Fruit fly (Drosophila melanogaster): Measurements from ENCODE around the gene mRpL44.

The mRpL44 gene

DNA sequence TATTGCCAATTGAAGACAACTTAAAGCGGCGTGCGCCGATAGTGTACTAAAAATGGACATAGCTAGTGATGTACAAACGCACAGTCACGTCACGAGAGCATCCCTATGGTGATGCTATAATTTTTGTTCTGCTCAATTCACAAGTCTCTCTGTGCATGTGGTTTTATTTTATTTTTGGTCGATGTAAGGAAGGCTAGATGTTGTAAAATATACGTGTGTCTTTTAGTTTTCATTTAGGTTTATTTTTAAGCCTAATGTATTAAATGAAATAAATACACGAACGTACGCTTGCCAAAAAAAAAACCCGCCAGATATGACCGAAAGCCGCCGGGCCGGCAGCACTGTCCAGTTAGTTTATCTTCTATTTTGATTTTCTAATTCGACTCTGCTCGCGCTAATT, 4.1 kb upstream of the mRpL44 start, which contains the start of the genes CG45100, HDAC3 and Hcs (continued):
- TF ChIP-seq CG4424 (GFP tag; optimal IDR thresholded peaks at IDR 0.05) (peak; percentile 26), pho (GFP tag; optimal IDR thresholded peaks at IDR 0.05) (peak; percentile 62), hbn (GFP tag; IDR thresholded peaks at IDR 0.05; ENCODE audit: partially characterized antibody) (peak; percentile 88)

DNA sequence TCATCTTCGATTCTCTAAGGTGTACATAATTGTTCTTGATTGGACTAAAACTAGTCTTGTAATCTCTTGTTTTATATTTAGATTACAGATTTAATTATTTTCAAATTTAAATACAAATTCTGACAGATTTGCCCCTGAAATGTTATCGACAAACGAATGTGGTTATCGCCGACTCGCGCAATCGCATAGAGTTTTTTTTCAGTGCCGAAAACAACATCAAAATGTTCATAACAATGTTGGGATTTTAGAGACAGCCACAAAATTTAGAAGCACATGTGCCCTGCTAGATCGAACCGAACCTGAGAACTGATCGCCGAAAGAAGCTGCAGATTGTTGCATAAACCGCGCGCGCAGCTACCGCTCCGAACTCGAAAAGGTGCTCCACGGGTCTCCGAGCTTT, 2.8 kb downstream of the mRpL44 start, which contains the start of gene POLDIP2:
Gene POLDIP2 (plus strand): TSS at position 160 of the 400 bp plus-strand sequence.
- TF ChIP-seq yki (optimal IDR thresholded peaks at IDR 0.05) (no peak), ci (GFP tag; IDR thresholded peaks at IDR 0.05) (0 out of 3 replicates have a peak, but pooled peaks have one; percentile 36), CG4404 (GFP tag; IDR thresholded peaks at IDR 0.05) (no peak), MESR4 (GFP tag; optimal IDR thresholded peaks at IDR 0.05) (peak; percentile 80), Dp (GFP tag; optimal IDR thresholded peaks at IDR 0.05) (peak; percentile 33), Dref (GFP tag; IDR thresholded peaks at IDR 0.05) (peak; percentile 64), CG7987 (GFP tag; optimal IDR thresholded peaks at IDR 0.05) (peak; percentile 5), CG9817 (tag; optimal IDR thresholded peaks at IDR 0.05) (peak; percentile 9), MBD-R2 (GFP tag; IDR thresholded peaks at IDR 0.05) (peak; percentile 56), p53 (GFP tag; optimal IDR thresholded peaks at IDR 0.05) (no peak), Rfx (GFP tag; IDR thresholded peaks at IDR 0.05) (0 out of 2 replicates have a peak, but pooled peaks have one; percentile 26), ato (GFP tag; IDR thresholded peaks at IDR 0.05; ENCODE audit: partially characterized antibody) (peak; percentile 21; the same call in 1 of the 2 replicates), Xbp1 (GFP tag; optimal IDR thresholded peaks at IDR 0.05) (peak; percentile 38), CG6689 (GFP tag; IDR thresholded peaks at IDR 0.05) (no peak), ftz-f1 (GFP tag; optimal IDR thresholded peaks at IDR 0.05) (peak; percentile 9), CG15514 (GFP tag; optimal IDR thresholded peaks at IDR 0.05) (peak; percentile 42), Kr (GFP tag; optimal IDR thresholded peaks at IDR 0.05) (no peak), Dll (GFP tag; IDR thresholded peaks at IDR 0.05; ENCODE audit: partially characterized antibody) (0 out of 4 replicates have a peak, but pooled peaks have one; percentile 13), Med (GFP tag) (peak; percentile 81), CG10209 (GFP tag; optimal IDR thresholded peaks at IDR 0.05) (peak; percentile 91), pzg (GFP tag; optimal IDR thresholded peaks at IDR 0.05) (peak; percentile 34), E2f2 (GFP tag; IDR thresholded peaks at IDR 0.05) (peak; percentile 61), Pdp1 (GFP tag; optimal IDR thresholded peaks at IDR 0.05) (peak in 1 of 2 experiments; percentile 83), CG2120 (GFP tag; optimal IDR thresholded peaks at IDR 0.05) (peak; percentile 24), CG13894 (tag; optimal IDR thresholded peaks at IDR 0.05) (peak; percentile 10), ewg (GFP tag; optimal IDR thresholded peaks at IDR 0.05) (peak; percentile 33), CG17359 (tag; optimal IDR thresholded peaks at IDR 0.05) (peak; percentile 5), mam (GFP tag; optimal IDR thresholded peaks at IDR 0.05) (no peak), NfI (GFP tag; optimal IDR thresholded peaks at IDR 0.05) (peak; percentile 16), bcd (GFP tag; optimal IDR thresholded peaks at IDR 0.05) (no peak), D19A (tag; optimal IDR thresholded peaks at IDR 0.05) (peak; percentile 32), pita (GFP tag; optimal IDR thresholded peaks at IDR 0.05) (no peak), row (GFP tag; IDR thresholded peaks at IDR 0.05) (peak; percentile 5; the same call in 1 of the 3 replicates), sens (GFP tag) (peak; percentile 41), zf30C (GFP tag; optimal IDR thresholded peaks at IDR 0.05) (peak; percentile 98), CG4617 (GFP tag; optimal IDR thresholded peaks at IDR 0.05; ENCODE audit: borderline replicate concordance) (peak; percentile 42), lilli (GFP tag; optimal IDR thresholded peaks at IDR 0.05) (peak; percentile 13), CG15601 (tag; optimal IDR thresholded peaks at IDR 0.05) (no peak), CG2116 (GFP tag; optimal IDR thresholded peaks at IDR 0.05) (peak; percentile 96), CG17361 (GFP tag; IDR thresholded peaks at IDR 0.05) (0 out of 3 replicates have a peak, but pooled peaks have one; percentile 1), sd (tag; optimal IDR thresholded peaks at IDR 0.05) (no peak)

Data from whole organism, embryonic.